Worm (Caenorhabditis elegans): ENCODE results near the gene pkd-2.
A peak's percentile ranks its signal among the peaks of the same experiment; 100 is the strongest.

pkd-2 gene

ce11 chrIV:15252157-15252556 lies 17.4 kb upstream of the pkd-2 start, which contains the start of gene srj-42:
srj-42 (minus strand) TSS chrIV:15252257.
- TF ChIP-seq ztf-11 (tag; optimal IDR thresholded peaks at IDR 0.05) = no peak
- TF ChIP-seq nhr-67 (tag; optimal IDR thresholded peaks at IDR 0.05) = no peak
- TF ChIP-seq ztf-4 (tag; optimal IDR thresholded peaks at IDR 0.05) = no peak
- TF ChIP-seq nhr-43 (tag; optimal IDR thresholded peaks at IDR 0.05; ENCODE audit: poor library complexity, severe bottlenecking) = no peak
- TF ChIP-seq hmg-11 (tag; optimal IDR thresholded peaks at IDR 0.05) = no peak
- no peak for TF ChIP-seq ceh-9 (tag; optimal IDR thresholded peaks at IDR 0.05)

- no peak for TF ChIP-seq nhr-25 (tag; optimal IDR thresholded peaks at IDR 0.05)
- TF ChIP-seq ztf-11 (tag; optimal IDR thresholded peaks at IDR 0.05) = no peak
Observed at ce11 chrIV:15251075-15251474, 16.3 kb upstream of the pkd-2 start.

- TF ChIP-seq lin-39 (tag; optimal IDR thresholded peaks at IDR 0.05) = no peak
Observed at ce11 chrIV:15245655-15246054, 10.9 kb upstream of the pkd-2 start, which contains the start of gene Y73F8A.36. Y73F8A.36 (plus strand) TSS chrIV:15245955.

- TF ChIP-seq ceh-16 (tag; optimal IDR thresholded peaks at IDR 0.05) (no peak), nhr-23 (tag; optimal IDR thresholded peaks at IDR 0.05) (no peak), fkh-10 (GFP tag; optimal IDR thresholded peaks at IDR 0.05) (peak; percentile 6), unc-39 (tag; optimal IDR thresholded peaks at IDR 0.05) (no peak), nhr-67 (tag; optimal IDR thresholded peaks at IDR 0.05) (no peak)
Observed at ce11 chrIV:15235856-15236255, 1.1 kb upstream of the pkd-2 start, which contains the start of gene lgc-52. lgc-52 (plus strand) TSS chrIV:15236123.

ce11 chrIV:15234272-15234671 lies 521 bp downstream of the pkd-2 start:
- TF ChIP-seq nhr-25 (tag; optimal IDR thresholded peaks at IDR 0.05) (no peak), egl-27 (tag; optimal IDR thresholded peaks at IDR 0.05) (no peak), fkh-10 (GFP tag; optimal IDR thresholded peaks at IDR 0.05) (no peak), snpc-4 (tag; optimal IDR thresholded peaks at IDR 0.05) (peak; percentile 52)

ce11 chrIV:15220253-15220652 lies 14.5 kb downstream of the pkd-2 start, which contains the start of gene Y40H7A.11:
Y40H7A.11 (minus strand) TSS chrIV:15220353.
- no peak for TF ChIP-seq snpc-4 (tag; optimal IDR thresholded peaks at IDR 0.05)
- no peak for TF ChIP-seq daf-12 (tag; optimal IDR thresholded peaks at IDR 0.05)
- TF ChIP-seq jun-1 (tag; optimal IDR thresholded peaks at IDR 0.05) = no peak
- TF ChIP-seq egl-27 (tag; optimal IDR thresholded peaks at IDR 0.05) = no peak
- TF ChIP-seq ztf-11 (tag; optimal IDR thresholded peaks at IDR 0.05) = no peak
- TF ChIP-seq ama-1 (optimal IDR thresholded peaks at IDR 0.05) = no peak
- no peak for TF ChIP-seq ceh-16 (tag; optimal IDR thresholded peaks at IDR 0.05)
- TF ChIP-seq ztf-4 (tag; optimal IDR thresholded peaks at IDR 0.05) = no peak
- no peak for TF ChIP-seq tbx-2 (tag; optimal IDR thresholded peaks at IDR 0.05)
- no peak for TF ChIP-seq lin-15B (tag; optimal IDR thresholded peaks at IDR 0.05)
- no peak for TF ChIP-seq nfya-1 (tag; optimal IDR thresholded peaks at IDR 0.05; ENCODE audit: insufficient read depth)
- no peak for TF ChIP-seq mml-1 (tag; optimal IDR thresholded peaks at IDR 0.05)
- TF ChIP-seq egl-5 (tag; optimal IDR thresholded peaks at IDR 0.05) = no peak
- TF ChIP-seq nhr-76 (tag; optimal IDR thresholded peaks at IDR 0.05) = no peak
- TF ChIP-seq lsy-12 (tag; optimal IDR thresholded peaks at IDR 0.05) = no peak
- TF ChIP-seq nhr-237 (tag; optimal IDR thresholded peaks at IDR 0.05) = no peak
- TF ChIP-seq nhr-25 (tag; optimal IDR thresholded peaks at IDR 0.05) = no peak
- TF ChIP-seq nhr-12 (tag; optimal IDR thresholded peaks at IDR 0.05) = no peak

- TF ChIP-seq eor-1 (tag; optimal IDR thresholded peaks at IDR 0.05) (no peak), elt-2 (tag; optimal IDR thresholded peaks at IDR 0.05) (peak; percentile 70), unc-39 (tag; optimal IDR thresholded peaks at IDR 0.05) (no peak), mml-1 (tag; optimal IDR thresholded peaks at IDR 0.05) (no peak)
Observed at ce11 chrIV:15215470-15215869, 19.3 kb downstream of the pkd-2 start, which contains the start of gene Y40H7A.10. Y40H7A.10 (minus strand) TSS chrIV:15215597.

- TF ChIP-seq elt-3 (tag; optimal IDR thresholded peaks at IDR 0.05) (no peak), unc-39 (tag; optimal IDR thresholded peaks at IDR 0.05) (no peak), sea-2 (GFP tag; optimal IDR thresholded peaks at IDR 0.05) (no peak), ceh-16 (tag; optimal IDR thresholded peaks at IDR 0.05) (no peak), pqm-1 (tag; optimal IDR thresholded peaks at IDR 0.05) (no peak), daf-12 (tag; optimal IDR thresholded peaks at IDR 0.05) (no peak), tbx-2 (tag; optimal IDR thresholded peaks at IDR 0.05) (no peak), ztf-11 (tag; optimal IDR thresholded peaks at IDR 0.05) (no peak)
Observed at ce11 chrIV:15214694-15215093, 20.1 kb downstream of the pkd-2 start.
